Worm (Caenorhabditis elegans) whole organism, young adult: ENCODE results near the gene oac-22.

Experiments
- K12H6.12 ChIP-seq: fragments of 200-800 bp; sonication (Bioruptor generic); optimal IDR thresholded peaks from 2 replicates; lab custom pipeline; 2018; ENCODE audit warnings: mild to moderate bottlenecking, missing genetic modification characterization, missing compliant biosample characterization
- ama-1 ChIP-seq, 3 experiments: fragments of 150-350 bp in 1 of 3; sonication (generic microtip) in 2 of 3; optimal IDR thresholded peaks; 2 replicates each; lab custom pipeline; 2014 to 2018; ENCODE audit warnings: missing biosample characterization in 2 of 3, missing genetic modification characterization in 2 of 3, missing genetic modification reagents in 2 of 3
- fkh-3 ChIP-seq: sonication (generic microtip); optimal IDR thresholded peaks from 2 replicates; lab custom pipeline; 2016; ENCODE audit warnings: mild to moderate bottlenecking, missing genetic modification characterization, missing compliant biosample characterization
- let-607 ChIP-seq, 2 experiments: fragments of 200-800 bp in 1 of 2; sonication (Bioruptor generic) in 1 of 2; sonication (generic microtip) in 1 of 2; optimal IDR thresholded peaks; 2 replicates each; lab custom pipeline; 2016 to 2018; ENCODE audit warnings: mild to moderate bottlenecking in 2 of 2, missing compliant biosample characterization in 2 of 2, missing genetic modification characterization in 2 of 2, moderate library complexity in 2 of 2, missing genotype in 1 of 2
- rpc-1 ChIP-seq, 2 experiments: fragments of 150-350 bp in 1 of 2; sonication (generic microtip) in 1 of 2; optimal IDR thresholded peaks; 2 replicates each; lab custom pipeline; 2014 to 2018; ENCODE audit warnings: missing biosample characterization in 1 of 2, missing genetic modification characterization in 1 of 2, missing genetic modification reagents in 1 of 2, missing genotype in 1 of 2

DNA sequence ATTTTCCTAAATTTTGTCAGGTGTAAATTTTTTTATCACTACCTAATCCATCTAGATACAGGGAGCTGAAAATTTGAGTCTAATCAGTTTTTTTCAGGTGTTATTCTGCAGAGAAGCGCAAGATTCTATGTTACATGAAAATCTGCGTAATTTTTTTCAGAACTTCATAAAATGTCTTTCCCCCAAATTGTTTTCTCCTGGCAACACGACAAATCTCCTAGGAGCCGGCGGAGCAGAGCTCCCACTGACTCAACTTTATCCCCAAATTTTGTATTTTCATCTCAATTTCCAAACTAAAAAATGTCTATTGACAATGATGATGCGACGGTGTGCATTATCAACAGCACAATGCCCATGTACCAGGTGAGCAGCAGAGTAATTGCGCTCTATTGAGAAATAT is 46.0 kb upstream of the oac-22 start, which contains the start of gene F28F9.2:
- TF ChIP-seq ama-1 (optimal IDR thresholded peaks at IDR 0.05; lab: Kevin White, UChicago) (no peak), ama-1 (GFP tag; optimal IDR thresholded peaks at IDR 0.05; lab: Kevin White, UChicago) (no peak), K12H6.12 (tag; lab: Kevin White, UChicago) (no peak), rpc-1 (optimal IDR thresholded peaks at IDR 0.05; lab: Kevin White, UChicago) (no peak), rpc-1 (tag; optimal IDR thresholded peaks at IDR 0.05; lab: Kevin White, UChicago) (no peak), fkh-3 (tag; lab: Kevin White, UChicago) (no peak), let-607 (tag; optimal IDR thresholded peaks at IDR 0.05; lab: Kevin White, UChicago) (no peak)
